Fruit fly (Drosophila melanogaster): ENCODE measurements around the gene CG4194.

CG4194 gene

dm6 chrX:2083678-2084162, 15.3 kb downstream of the CG4194 start (continued):
- TF ChIP-seq dm (GFP tag; optimal IDR thresholded peaks at IDR 0.05) (peak; percentile 74), mirr (GFP tag; optimal IDR thresholded peaks at IDR 0.05) (no peak), Hr39 (optimal IDR thresholded peaks at IDR 0.05) (no peak), slou (GFP tag; optimal IDR thresholded peaks at IDR 0.05) (peak; percentile 22), CG1792 (GFP tag; optimal IDR thresholded peaks at IDR 0.05) (peak; percentile 74), jigr1 (GFP tag; IDR thresholded peaks at IDR 0.05) (peak; percentile 76; the same call in 2 of the 3 replicates), danr (GFP tag; IDR thresholded peaks at IDR 0.05) (peak; percentile 55; the same call in 1 of the 2 replicates), BEAF-32 (GFP tag; optimal IDR thresholded peaks at IDR 0.05) (no peak), CG31365 (tag; optimal IDR thresholded peaks at IDR 0.05) (peak; percentile 74), lab (GFP tag; optimal IDR thresholded peaks at IDR 0.05) (peak; percentile 82), seq (GFP tag; IDR thresholded peaks at IDR 0.05) (peak; percentile 92), zen2 (GFP tag; IDR thresholded peaks at IDR 0.05; ENCODE audit: partially characterized antibody) (peak; percentile 54; the same call in 1 of the 3 replicates), pfk (GFP tag; optimal IDR thresholded peaks at IDR 0.05) (no peak), gsb (GFP tag; IDR thresholded peaks at IDR 0.05) (peak; percentile 72), D (optimal IDR thresholded peaks at IDR 0.05) (no peak), D (GFP tag; optimal IDR thresholded peaks at IDR 0.05) (peak; percentile 77), CG6254 (GFP tag; optimal IDR thresholded peaks at IDR 0.05) (peak; percentile 73), sim (GFP tag; IDR thresholded peaks at IDR 0.05) (peak; percentile 46; the same call in 1 of the 2 replicates), CG8089 (GFP tag; optimal IDR thresholded peaks at IDR 0.05) (peak; percentile 85), Usf (GFP tag; optimal IDR thresholded peaks at IDR 0.05) (peak; percentile 48), CG3163 (GFP tag; optimal IDR thresholded peaks at IDR 0.05) (peak; percentile 75), lov (optimal IDR thresholded peaks at IDR 0.05) (no peak), lov (GFP tag; IDR thresholded peaks at IDR 0.05) (peak; percentile 84; the same call in 1 of the 3 replicates), tx (GFP tag; optimal IDR thresholded peaks at IDR 0.05) (peak; percentile 81), knrl (GFP tag; IDR thresholded peaks at IDR 0.05; ENCODE audit: partially characterized antibody) (no peak), Dll (GFP tag; IDR thresholded peaks at IDR 0.05; ENCODE audit: partially characterized antibody) (peak; percentile 60; the same call in 2 of the 4 replicates), Xrp1 (GFP tag; IDR thresholded peaks at IDR 0.05) (peak; percentile 90), CG4404 (GFP tag; IDR thresholded peaks at IDR 0.05) (peak; percentile 67), Hmr (GFP tag; optimal IDR thresholded peaks at IDR 0.05) (peak; percentile 77), gro (GFP tag; optimal IDR thresholded peaks at IDR 0.05) (peak; percentile 79), CG10274 (GFP tag; optimal IDR thresholded peaks at IDR 0.05) (peak; percentile 74), ab (GFP tag; optimal IDR thresholded peaks at IDR 0.05) (peak; percentile 45), Deaf1 (tag; optimal IDR thresholded peaks at IDR 0.05) (peak; percentile 44), Atf6 (GFP tag; IDR thresholded peaks at IDR 0.05) (peak; percentile 79), nerfin-1 (tag; optimal IDR thresholded peaks at IDR 0.05) (peak; percentile 48), ttk (GFP tag; IDR thresholded peaks at IDR 0.05) (peak; percentile 84), CG12071 (GFP tag; optimal IDR thresholded peaks at IDR 0.05) (peak; percentile 60), CG9797 (GFP tag; optimal IDR thresholded peaks at IDR 0.05) (peak; percentile 21), CG15479 (GFP tag; optimal IDR thresholded peaks at IDR 0.05) (no peak), stwl (tag; optimal IDR thresholded peaks at IDR 0.05) (no peak), slbo (GFP tag; IDR thresholded peaks at IDR 0.05) (peak; percentile 82), bsh (GFP tag; optimal IDR thresholded peaks at IDR 0.05) (peak; percentile 83 to 88), sd (tag; optimal IDR thresholded peaks at IDR 0.05) (peak; percentile 53), Doc3 (GFP tag; IDR thresholded peaks at IDR 0.05; ENCODE audit: partially characterized antibody) (no peak), E2f2 (GFP tag; IDR thresholded peaks at IDR 0.05) (peak; percentile 68), lbe (GFP tag; optimal IDR thresholded peaks at IDR 0.05) (peak; percentile 85), sima (GFP tag; optimal IDR thresholded peaks at IDR 0.05) (no peak), pho (GFP tag; optimal IDR thresholded peaks at IDR 0.05) (peak; percentile 70), CG18476 (GFP tag; optimal IDR thresholded peaks at IDR 0.05) (peak; percentile 45), sens (GFP tag) (peak; percentile 96), CG17612 (GFP tag; IDR thresholded peaks at IDR 0.05) (peak; percentile 33; the same call in 1 of the 2 replicates)
